Worm (Caenorhabditis elegans): ENCODE data around the gene athp-2.

DNA sequence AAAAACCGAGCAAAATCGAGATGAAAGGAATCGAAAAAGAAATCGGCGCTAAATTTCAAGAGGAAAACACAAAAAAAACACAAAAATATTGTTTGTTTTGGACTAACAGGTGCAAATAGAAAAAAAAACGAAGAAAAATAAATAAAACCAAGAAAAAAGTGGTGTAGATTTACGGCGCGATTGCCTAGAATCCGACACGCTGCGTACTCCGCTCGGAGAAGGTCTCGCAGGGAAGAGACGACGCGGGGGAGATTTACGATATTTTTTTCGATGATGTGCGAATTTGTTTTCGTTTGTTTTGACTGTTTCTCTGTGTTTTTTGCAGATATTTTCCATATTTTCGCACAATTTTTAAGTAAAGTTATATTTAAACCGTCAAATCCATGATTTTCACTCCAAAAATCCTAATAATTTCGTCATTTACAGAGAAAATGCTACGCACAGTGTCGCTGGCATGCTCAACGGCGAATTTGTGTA lies 40.7 kb upstream of the athp-2 start, which contains the start of gene sco-1:
- TF ChIP-seq unc-39 (tag; optimal IDR thresholded peaks at IDR 0.05) (no peak), sptf-1 (tag; optimal IDR thresholded peaks at IDR 0.05) (peak; percentile 71), pha-4 (tag; optimal IDR thresholded peaks at IDR 0.05) (peak; percentile 81), nhr-12 (tag; optimal IDR thresholded peaks at IDR 0.05) (no peak), unc-62 (GFP tag; optimal IDR thresholded peaks at IDR 0.05) (peak; percentile 52), nhr-76 (tag; optimal IDR thresholded peaks at IDR 0.05) (no peak), nhr-237 (tag; optimal IDR thresholded peaks at IDR 0.05) (peak; percentile 89), lin-13 (tag; optimal IDR thresholded peaks at IDR 0.05) (peak; percentile 91), lsy-2 (tag; optimal IDR thresholded peaks at IDR 0.05) (peak; percentile 83), mep-1 (tag; optimal IDR thresholded peaks at IDR 0.05) (peak; percentile 86), snpc-4 (tag; optimal IDR thresholded peaks at IDR 0.05) (no peak), nhr-28 (tag; optimal IDR thresholded peaks at IDR 0.05) (no peak), ces-1 (GFP tag; optimal IDR thresholded peaks at IDR 0.05) (peak; percentile 72), drap-1 (GFP tag; optimal IDR thresholded peaks at IDR 0.05) (peak; percentile 58)
